Worm (Caenorhabditis elegans) whole organism, L1 larva: ENCODE measurements around the gene tag-342.

ENCODE experiments used
- aly-2 ChIP-seq: fragments of 150-350 bp; optimal IDR thresholded peaks from 2 replicates; lab custom pipeline; 2014; ENCODE audit warnings: missing biosample characterization, missing genetic modification characterization
- ceh-82 ChIP-seq, 3 experiments: fragments of 150-350 bp in 1 of 3; sonication (generic microtip) in 2 of 3; optimal IDR thresholded peaks; 2 replicates each; lab custom pipeline; 2014 to 2017; ENCODE audit warnings: missing biosample characterization in 3 of 3, missing genetic modification characterization in 3 of 3
- efl-3 ChIP-seq: fragments of 200-800 bp; sonication (Bioruptor generic); optimal IDR thresholded peaks from 2 replicates; lab custom pipeline; 2018; ENCODE audit warnings: mild to moderate bottlenecking, missing genetic modification characterization, missing compliant biosample characterization
- ets-5 ChIP-seq: fragments of 200-800 bp; sonication (Bioruptor generic); IDR thresholded peaks from 2 replicates; pipeline ENCODE4 v1.3.6; 2022; ENCODE audit warnings: missing genetic modification characterization, missing compliant biosample characterization
- ztf-11 ChIP-seq, 2 experiments: sonication (generic microtip); optimal IDR thresholded peaks; 2 replicates each; lab custom pipeline; 2016 to 2017; ENCODE audit warnings: missing genetic modification characterization in 2 of 2, missing biosample characterization in 1 of 2, missing compliant biosample characterization in 1 of 2

ce11 chrIII:9487454-9487853 lies 19.5 kb downstream of the tag-342 start:
- no peak for TF ChIP-seq efl-3
- TF ChIP-seq ztf-11 (tag; optimal IDR thresholded peaks at IDR 0.05; lab: Kevin White, UChicago), result no peak
- TF ChIP-seq ceh-82 (tag; optimal IDR thresholded peaks at IDR 0.05; lab: Kevin White, UChicago), result no peak
- TF ChIP-seq ets-5, result no peak
- TF ChIP-seq aly-2 (tag; lab: Kevin White, UChicago), result no peak
